Worm (Caenorhabditis elegans): ENCODE data around the gene F42A9.17.

DNA sequence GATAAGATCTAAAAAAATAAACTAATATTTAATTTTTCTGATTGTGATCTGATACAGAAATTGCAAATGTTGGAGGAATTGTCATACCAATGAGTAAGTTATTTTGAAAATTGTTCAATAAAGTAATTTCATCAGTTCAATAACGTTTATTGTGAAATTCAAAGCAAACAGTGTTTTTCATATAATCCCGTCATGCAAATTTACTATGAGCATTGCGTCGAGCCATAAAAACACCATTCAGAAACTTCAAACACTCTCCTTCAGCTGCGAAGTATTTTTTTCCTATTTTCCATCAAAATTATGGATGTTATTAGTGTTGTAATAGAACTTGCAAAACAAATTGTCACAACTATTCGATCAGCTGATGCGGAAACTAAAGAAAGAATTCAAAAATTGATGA lies 40.1 kb upstream of the F42A9.17 start, which contains the start of gene C49C8.8:
- no peak for TF ChIP-seq lin-13 (GFP tag; optimal IDR thresholded peaks at IDR 0.05)
- no peak for TF ChIP-seq unc-130 (tag; optimal IDR thresholded peaks at IDR 0.05)
- TF ChIP-seq lin-35 (GFP tag; optimal IDR thresholded peaks at IDR 0.05): no peak
- TF ChIP-seq egl-27 (tag; optimal IDR thresholded peaks at IDR 0.05): no peak
- no peak for TF ChIP-seq pag-3 (tag; optimal IDR thresholded peaks at IDR 0.05; ENCODE audit: borderline replicate concordance, insufficient read depth)
- TF ChIP-seq lir-3 (tag; optimal IDR thresholded peaks at IDR 0.05; ENCODE audit: poor library complexity): no peak
- no peak for TF ChIP-seq tbx-2 (tag; optimal IDR thresholded peaks at IDR 0.05)
- no peak for TF ChIP-seq nhr-12 (tag; optimal IDR thresholded peaks at IDR 0.05)
- TF ChIP-seq snpc-4 (tag; optimal IDR thresholded peaks at IDR 0.05): no peak
- TF ChIP-seq elt-3 (tag; optimal IDR thresholded peaks at IDR 0.05): no peak
- no peak for TF ChIP-seq irx-1 (tag; optimal IDR thresholded peaks at IDR 0.05)
- TF ChIP-seq lsy-2 (tag; optimal IDR thresholded peaks at IDR 0.05): no peak
- no peak for TF ChIP-seq fkh-4 (tag; optimal IDR thresholded peaks at IDR 0.05; ENCODE audit: borderline replicate concordance)
- no peak for TF ChIP-seq mab-9 (GFP tag; IDR thresholded peaks at IDR 0.05)

Measured in whole organism, L1 larva.